Worm (Caenorhabditis elegans) whole organism, L4 larva: Measurements from ENCODE around the gene cyp-13A2.

Experiments
- D1046.2 ChIP-seq: fragments of 200-800 bp; sonication (Bioruptor generic); IDR thresholded peaks from 2 replicates; pipeline ENCODE4 v1.3.6; 2022; ENCODE audit warnings: missing genetic modification characterization, missing compliant biosample characterization
- F37D6.2 ChIP-seq: sonication (generic microtip); optimal IDR thresholded peaks from 2 replicates; lab custom pipeline; 2016; ENCODE audit warnings: mild to moderate bottlenecking, missing genetic modification characterization, missing compliant biosample characterization
- T20F7.1 ChIP-seq: fragments of 200-800 bp; sonication (Bioruptor generic); optimal IDR thresholded peaks from 2 replicates; lab custom pipeline; 2018; ENCODE audit warnings: mild to moderate bottlenecking, missing genetic modification characterization, missing compliant biosample characterization
- Y48G9A.11 ChIP-seq: fragments of 200-800 bp; sonication (Bioruptor generic); IDR thresholded peaks from 2 replicates; pipeline ENCODE4 v1.3.6; 2022; ENCODE audit warnings: missing genetic modification reagents, missing genetic modification characterization, missing compliant biosample characterization
- ZK337.2 ChIP-seq: fragments of 200-800 bp; sonication (Bioruptor generic); IDR thresholded peaks from 2 replicates; pipeline ENCODE4 v1.3.6; 2022; ENCODE audit warnings: missing genetic modification reagents, missing genetic modification characterization, missing compliant biosample characterization
- ZK546.5 ChIP-seq, 2 experiments: sonication (generic microtip); optimal IDR thresholded peaks; 2 replicates each; lab custom pipeline; 2017; ENCODE audit warnings: missing biosample characterization in 2 of 2, missing genetic modification characterization in 2 of 2
- ama-1 ChIP-seq: fragments of 150-350 bp; optimal IDR thresholded peaks from 2 replicates; lab custom pipeline; 2014; ENCODE audit warnings: inconsistent platforms, mixed read lengths
- attf-4 ChIP-seq: sonication (generic microtip); optimal IDR thresholded peaks from 3 replicates; lab custom pipeline; 2017; ENCODE audit warnings: missing biosample characterization, missing genetic modification characterization
- ceh-20 ChIP-seq: fragments of 200-800 bp; sonication (Bioruptor generic); IDR thresholded peaks from 2 replicates; pipeline ENCODE4 v1.3.6; 2022; ENCODE audit warnings: missing genetic modification reagents, missing genetic modification characterization, missing compliant biosample characterization
- ceh-28 ChIP-seq: fragments of 150-350 bp; optimal IDR thresholded peaks from 2 replicates; lab custom pipeline; 2014; ENCODE audit warnings: missing biosample characterization, missing genetic modification reagents, missing genetic modification characterization
- ceh-44 ChIP-seq: fragments of 200-800 bp; sonication (Bioruptor generic); IDR thresholded peaks from 2 replicates; pipeline ENCODE4 v1.3.6; 2022; ENCODE audit warnings: missing genetic modification reagents, missing genetic modification characterization, missing compliant biosample characterization
- cey-2 ChIP-seq: sonication (generic microtip); optimal IDR thresholded peaks from 3 replicates; lab custom pipeline; 2017; ENCODE audit warnings: missing genetic modification characterization, mild to moderate bottlenecking, missing compliant biosample characterization, antibody characterized with exemption, borderline replicate concordance; ENCODE audit not compliant: insufficient read depth
- daf-16 ChIP-seq, 3 experiments: sonication (generic microtip); optimal IDR thresholded peaks; 2 replicates each; lab custom pipeline; 2016 to 2017; ENCODE audit warnings: missing genetic modification characterization in 3 of 3, missing genetic modification reagents in 3 of 3, mild to moderate bottlenecking in 2 of 3, missing compliant biosample characterization in 2 of 3, missing biosample characterization in 1 of 3, moderate library complexity in 1 of 3
- daf-19 ChIP-seq: fragments of 200-800 bp; sonication (Bioruptor generic); conservative IDR thresholded peaks from 2 replicates; pipeline ENCODE4 v1.3.6; 2022; ENCODE audit warnings: missing genetic modification characterization, missing compliant biosample characterization
- dmd-6 ChIP-seq: fragments of 200-800 bp; sonication (Bioruptor generic); IDR thresholded peaks from 2 replicates; pipeline ENCODE4 v1.3.6; 2022; ENCODE audit warnings: missing genetic modification reagents, missing genetic modification characterization, missing compliant biosample characterization
- dmd-9 ChIP-seq: fragments of 200-800 bp; sonication (Bioruptor generic); IDR thresholded peaks from 2 replicates; pipeline ENCODE4 v1.3.6; 2022; ENCODE audit warnings: missing genetic modification reagents, missing genetic modification characterization, missing compliant biosample characterization
- fos-1 ChIP-seq: fragments of 150-350 bp; optimal IDR thresholded peaks from 2 replicates; lab custom pipeline; 2014; ENCODE audit warnings: missing biosample characterization, missing genetic modification characterization
- gei-8 ChIP-seq: fragments of 200-800 bp; sonication (Bioruptor generic); optimal IDR thresholded peaks from 2 replicates; lab custom pipeline; 2018; ENCODE audit warnings: mild to moderate bottlenecking, missing genetic modification characterization, missing compliant biosample characterization
- hlh-30 ChIP-seq: sonication (generic microtip); optimal IDR thresholded peaks from 2 replicates; lab custom pipeline; 2017; ENCODE audit warnings: antibody characterized with exemption, mild to moderate bottlenecking, missing genetic modification characterization, missing compliant biosample characterization; ENCODE audit not compliant: insufficient read depth
- jun-1 ChIP-seq: fragments of 150-350 bp; optimal IDR thresholded peaks from 2 replicates; lab custom pipeline; 2014; ENCODE audit warnings: missing biosample characterization, missing genetic modification reagents, missing genetic modification characterization
- lim-7 ChIP-seq: fragments of 200-800 bp; sonication (Bioruptor generic); IDR thresholded peaks from 2 replicates; pipeline ENCODE4 v1.3.6; 2022; ENCODE audit warnings: missing genetic modification characterization, missing compliant biosample characterization
- lin-1 ChIP-seq: fragments of 200-800 bp; sonication (Bioruptor generic); IDR thresholded peaks from 2 replicates; pipeline ENCODE4 v1.3.6; 2022; ENCODE audit warnings: missing genetic modification reagents, missing genetic modification characterization, missing compliant biosample characterization
- lin-29 ChIP-seq: fragments of 200-800 bp; sonication (Bioruptor generic); IDR thresholded peaks from 2 replicates; pipeline ENCODE4 v1.3.6; 2022; ENCODE audit warnings: missing genetic modification reagents, missing genetic modification characterization, missing compliant biosample characterization
- madf-5 ChIP-seq, 2 experiments: fragments of 200-800 bp; sonication (Bioruptor generic); IDR thresholded peaks; 2 replicates each; pipeline ENCODE4 v1.3.6; 2022; ENCODE audit warnings: missing compliant biosample characterization in 2 of 2, missing genetic modification characterization in 2 of 2
- mdl-1 ChIP-seq, 2 experiments: fragments of 150-350 bp in 1 of 2; sonication (generic microtip) in 1 of 2; optimal IDR thresholded peaks; 2 replicates each; lab custom pipeline; 2014 to 2017; ENCODE audit warnings: missing biosample characterization in 2 of 2, missing genetic modification characterization in 2 of 2
- mdt-29 ChIP-seq: fragments of 200-800 bp; sonication (Bioruptor generic); IDR thresholded peaks from 2 replicates; pipeline ENCODE4 v1.3.6; 2022; ENCODE audit warnings: missing genetic modification reagents, missing genetic modification characterization, missing compliant biosample characterization
- mep-1 ChIP-seq: fragments of 150-350 bp; sonication (generic microtip); optimal IDR thresholded peaks from 3 replicates; lab custom pipeline; 2014; ENCODE audit warnings: missing biosample characterization, missing genetic modification characterization
- mxl-3 ChIP-seq: fragments of 200-800 bp; sonication (Bioruptor generic); optimal IDR thresholded peaks from 2 replicates; lab custom pipeline; 2018; ENCODE audit warnings: mild to moderate bottlenecking, missing genetic modification characterization, missing compliant biosample characterization
- nhr-10 ChIP-seq: fragments of 150-350 bp; optimal IDR thresholded peaks from 2 replicates; lab custom pipeline; 2014; ENCODE audit warnings: missing biosample characterization, missing genetic modification characterization
- nhr-102 ChIP-seq: sonication (generic microtip); optimal IDR thresholded peaks from 2 replicates; lab custom pipeline; 2016; ENCODE audit warnings: mild to moderate bottlenecking, missing genetic modification characterization, moderate library complexity, missing compliant biosample characterization
- nhr-11 ChIP-seq: fragments of 150-350 bp; optimal IDR thresholded peaks from 2 replicates; lab custom pipeline; 2014; ENCODE audit warnings: missing biosample characterization, missing genetic modification characterization
- nhr-237 ChIP-seq: sonication (generic microtip); optimal IDR thresholded peaks from 2 replicates; lab custom pipeline; 2017; ENCODE audit warnings: missing biosample characterization, missing genetic modification characterization
- nhr-28 ChIP-seq: fragments of 150-350 bp; optimal IDR thresholded peaks from 2 replicates; lab custom pipeline; 2014; ENCODE audit warnings: missing biosample characterization, missing genetic modification characterization
- nhr-6 ChIP-seq: fragments of 150-350 bp; optimal IDR thresholded peaks from 2 replicates; lab custom pipeline; 2014; ENCODE audit warnings: missing biosample characterization, missing genetic modification characterization
- nhr-77 ChIP-seq: fragments of 150-350 bp; optimal IDR thresholded peaks from 2 replicates; lab custom pipeline; 2014; ENCODE audit warnings: missing biosample characterization, missing genetic modification characterization
- pha-4 ChIP-seq, 2 experiments: fragments of 150-350 bp in 1 of 2; fragments of 200-800 bp in 1 of 2; sonication (Bioruptor generic) in 1 of 2; IDR thresholded peaks in 1 of 2; optimal IDR thresholded peaks in 1 of 2; 2 replicates each; pipeline versions ENCODE4 v1.3.6 to Lab custom; 2014 to 2022; ENCODE audit warnings: missing genetic modification characterization in 2 of 2, missing genetic modification reagents in 2 of 2, missing biosample characterization in 1 of 2, missing compliant biosample characterization in 1 of 2
- php-3 ChIP-seq: fragments of 200-800 bp; sonication (Bioruptor generic); IDR thresholded peaks from 2 replicates; pipeline ENCODE4 v1.3.6; 2022; ENCODE audit warnings: missing genetic modification reagents, missing genetic modification characterization, missing compliant biosample characterization
- pqm-1 ChIP-seq: sonication (generic microtip); optimal IDR thresholded peaks from 2 replicates; lab custom pipeline; 2017; ENCODE audit warnings: missing biosample characterization, missing genetic modification characterization
- rbr-2 ChIP-seq: sonication (generic microtip); optimal IDR thresholded peaks from 2 replicates; lab custom pipeline; 2016; ENCODE audit warnings: missing genotype, missing genetic modification characterization, missing compliant biosample characterization
- sdz-12 ChIP-seq: fragments of 200-800 bp; sonication (Bioruptor generic); optimal IDR thresholded peaks from 2 replicates; lab custom pipeline; 2018; ENCODE audit warnings: mild to moderate bottlenecking, missing genetic modification characterization, missing compliant biosample characterization
- snpc-1.2 ChIP-seq: fragments of 200-800 bp; sonication (Bioruptor generic); IDR thresholded peaks from 2 replicates; pipeline ENCODE4 v1.3.6; 2022; ENCODE audit warnings: missing genetic modification reagents, missing genetic modification characterization, missing compliant biosample characterization
- snpc-4 ChIP-seq: fragments of 150-350 bp; optimal IDR thresholded peaks from 2 replicates; lab custom pipeline; 2014; ENCODE audit warnings: missing biosample characterization, missing genetic modification characterization
- tra-1 ChIP-seq: fragments of 200-800 bp; sonication (Bioruptor generic); IDR thresholded peaks from 2 replicates; pipeline ENCODE4 v1.3.6; 2022; ENCODE audit warnings: missing genetic modification reagents, missing genetic modification characterization, missing compliant biosample characterization
- unc-39 ChIP-seq: sonication (generic microtip); optimal IDR thresholded peaks from 2 replicates; lab custom pipeline; 2017; ENCODE audit warnings: missing biosample characterization, missing genetic modification characterization
- unc-62 ChIP-seq, 3 experiments: fragments of 150-350 bp in 1 of 3; sonication (generic microtip); optimal IDR thresholded peaks in 2 of 3; peaks in 1 of 3; 1 replicate in 1 of 3; 2 replicates in 2 of 3; lab custom pipeline; 2014 to 2017; ENCODE audit warnings: missing biosample characterization in 3 of 3, missing genetic modification characterization in 3 of 3, missing genetic modification reagents in 3 of 3, missing genotype in 1 of 3
- zag-1 ChIP-seq: fragments of 150-350 bp; optimal IDR thresholded peaks from 2 replicates; lab custom pipeline; 2014; ENCODE audit warnings: missing biosample characterization, missing genetic modification characterization
- zip-11 ChIP-seq: fragments of 200-800 bp; sonication (Bioruptor generic); IDR thresholded peaks from 2 replicates; pipeline ENCODE4 v1.3.6; 2022; ENCODE audit warnings: missing genetic modification characterization, missing compliant biosample characterization
- zip-2 ChIP-seq: fragments of 150-350 bp; optimal IDR thresholded peaks from 2 replicates; lab custom pipeline; 2014; ENCODE audit warnings: missing biosample characterization, missing genetic modification characterization
- ztf-7 ChIP-seq: fragments of 150-350 bp; optimal IDR thresholded peaks from 2 replicates; lab custom pipeline; 2014; ENCODE audit warnings: missing biosample characterization, missing genetic modification characterization

The cyp-13A2 gene

ce11 chrII:9787395-9788152 is at the start of gene cyp-13A2:
TSS of gene cyp-13A2 (minus strand) at chrII:9787629.
- TF ChIP-seq unc-39 (tag; lab: Kevin White, UChicago) (no peak), ZK546.5 (tag; optimal IDR thresholded peaks at IDR 0.05; lab: Kevin White, UChicago) (no peak), snpc-4 (peak; percentile 83), tra-1 (GFP tag; lab: Robert Waterston, UW) (peak; percentile 27; the same call in 1 of the 2 replicates), jun-1 (tag; lab: Kevin White, UChicago) (no peak), madf-5 (GFP tag; IDR thresholded peaks at IDR 0.05; lab: Robert Waterston, UW) (no peak), sdz-12 (GFP tag; lab: Kevin White, UChicago) (no peak), php-3 (GFP tag; lab: Robert Waterston, UW) (peak; percentile 64), D1046.2 (GFP tag; lab: Robert Waterston, UW) (no peak), zag-1 (tag; lab: Kevin White, UChicago) (no peak), nhr-102 (tag; lab: Kevin White, UChicago) (peak; percentile 68), zip-2 (tag; lab: Kevin White, UChicago) (no peak), nhr-6 (tag; lab: Kevin White, UChicago) (no peak), snpc-1.2 (no peak), mdl-1 (tag; optimal IDR thresholded peaks at IDR 0.05; lab: Kevin White, UChicago) (peak in 1 of 2 experiments; percentile 22), lim-7 (no peak), F37D6.2 (tag; lab: Kevin White, UChicago) (no peak), Y48G9A.11 (0 out of 2 replicates have a peak, but pooled peaks have one; percentile 23), ceh-28 (tag; lab: Kevin White, UChicago) (no peak), mxl-3 (GFP tag; lab: Kevin White, UChicago) (no peak), nhr-11 (tag; lab: Kevin White, UChicago) (peak; percentile 80), cey-2 (tag; lab: Kevin White, UChicago) (no peak), nhr-28 (peak; percentile 86), daf-16 (GFP tag; optimal IDR thresholded peaks at IDR 0.05; lab: Kevin White, UChicago) (no peak), daf-16 (tag; optimal IDR thresholded peaks at IDR 0.05; lab: Kevin White, UChicago) (peak; percentile 28), ama-1 (lab: Kevin White, UChicago) (no peak), mdt-29 (GFP tag; lab: Robert Waterston, UW) (no peak), gei-8 (GFP tag; lab: Kevin White, UChicago) (no peak), rbr-2 (tag; lab: Kevin White, UChicago) (no peak), unc-62 (GFP tag; optimal IDR thresholded peaks at IDR 0.05 in 1 of 2; lab: Kevin White, UChicago) (peak in 1 of 2 experiments; percentile 91), unc-62 (tag; optimal IDR thresholded peaks at IDR 0.05; lab: Kevin White, UChicago) (no peak), attf-4 (tag; lab: Kevin White, UChicago) (no peak), ceh-20 (GFP tag; lab: Robert Waterston, UW) (no peak; the same call in 1 of the 2 replicates), hlh-30 (tag; lab: Kevin White, UChicago) (peak; percentile 24), T20F7.1 (GFP tag; lab: Kevin White, UChicago) (peak; percentile 16), ztf-7 (tag; lab: Kevin White, UChicago) (no peak), pha-4 (GFP tag; IDR thresholded peaks at IDR 0.05; lab: Robert Waterston, UW) (0 out of 2 replicates have a peak, but pooled peaks have one; percentile 13), pha-4 (tag; optimal IDR thresholded peaks at IDR 0.05; lab: Kevin White, UChicago) (peak; percentile 34), dmd-9 (GFP tag; lab: Robert Waterston, UW) (no peak), ZK337.2 (GFP tag; lab: Robert Waterston, UW) (no peak), fos-1 (no peak), zip-11 (GFP tag; lab: Robert Waterston, UW) (no peak), pqm-1 (tag; lab: Kevin White, UChicago) (peak; percentile 46), nhr-77 (peak; percentile 15), lin-29 (no peak), ceh-44 (GFP tag; lab: Robert Waterston, UW) (no peak), nhr-237 (tag; lab: Kevin White, UChicago) (no peak), lin-1 (no peak), daf-19 (GFP tag; lab: Robert Waterston, UW) (no peak), mep-1 (tag; lab: Kevin White, UChicago) (peak; percentile 58), nhr-10 (peak; percentile 57), dmd-6 (GFP tag; lab: Robert Waterston, UW) (peak; percentile 87)
